Fruit fly (Drosophila melanogaster) whole organism, pupa: ENCODE measurements around the gene CG14147.

Experiments used
- CG32121 ChIP-seq: fragments of 200-800 bp; sonication (Bioruptor generic); IDR thresholded peaks from 2 replicates; pipeline ENCODE4 v1.3.6; 2022; ENCODE audit warnings: missing biosample characterization, missing genetic modification characterization
- CG34367 ChIP-seq: fragments of 200-800 bp; sonication (Bioruptor generic); optimal IDR thresholded peaks from 2 replicates; lab custom pipeline; 2018; ENCODE audit warnings: missing biosample characterization, mild to moderate bottlenecking, missing genetic modification characterization
- EcR ChIP-seq: fragments of 200-800 bp; sonication (Bioruptor generic); optimal IDR thresholded peaks from 3 replicates; lab custom pipeline; 2019; ENCODE audit warnings: missing biosample characterization, missing genetic modification characterization, mild to moderate bottlenecking, moderate library complexity, missing genetic modification reagents
- Snoo ChIP-seq: fragments of 200-800 bp; sonication (Bioruptor generic); optimal IDR thresholded peaks from 3 replicates; lab custom pipeline; 2017; ENCODE audit warnings: missing biosample characterization, mild to moderate bottlenecking, missing genetic modification characterization, inconsistent platforms
- fd96Ca ChIP-seq: fragments of 200-800 bp; sonication (Bioruptor generic); IDR thresholded peaks from 3 replicates; pipeline ENCODE4 v1.3.6; 2022; ENCODE audit warnings: missing biosample characterization, missing genetic modification characterization

dm6 chr3L:10934983-10935539 is 37.4 kb upstream of the CG14147 start:
- TF ChIP-seq CG34367 (tag; lab: Kevin White, UChicago) (no peak), EcR (GFP tag; lab: Kevin White, UChicago) (no peak), Snoo (tag; lab: Kevin White, UChicago) (peak; percentile 35), CG32121 (GFP tag; lab: Robert Waterston, UW) (no peak), fd96Ca (GFP tag; lab: Robert Waterston, UW) (no peak)
